Worm (Caenorhabditis elegans): ENCODE data around the gene cng-3.
A peak's percentile ranks its signal among the peaks of the same experiment; 100 is the strongest.

The cng-3 gene

ce11 chrIV:9508612-9509011, 27.8 kb upstream of the cng-3 start, which contains the start of gene ethe-1:
TSS of gene ethe-1 (minus strand) at chrIV:9508761.
- TF ChIP-seq T23F11.4 (GFP tag; optimal IDR thresholded peaks at IDR 0.05) (no peak), unc-55 (GFP tag; optimal IDR thresholded peaks at IDR 0.05) (no peak), dve-1 (tag; optimal IDR thresholded peaks at IDR 0.05) (no peak), dmd-4 (tag; optimal IDR thresholded peaks at IDR 0.05; ENCODE audit: borderline replicate concordance) (no peak), mec-3 (tag; optimal IDR thresholded peaks at IDR 0.05; ENCODE audit: borderline replicate concordance) (no peak), lim-6 (tag; optimal IDR thresholded peaks at IDR 0.05) (no peak), ceh-9 (tag; optimal IDR thresholded peaks at IDR 0.05) (no peak), fkh-6 (tag; optimal IDR thresholded peaks at IDR 0.05) (no peak), ceh-48 (tag; optimal IDR thresholded peaks at IDR 0.05) (no peak)

DNA sequence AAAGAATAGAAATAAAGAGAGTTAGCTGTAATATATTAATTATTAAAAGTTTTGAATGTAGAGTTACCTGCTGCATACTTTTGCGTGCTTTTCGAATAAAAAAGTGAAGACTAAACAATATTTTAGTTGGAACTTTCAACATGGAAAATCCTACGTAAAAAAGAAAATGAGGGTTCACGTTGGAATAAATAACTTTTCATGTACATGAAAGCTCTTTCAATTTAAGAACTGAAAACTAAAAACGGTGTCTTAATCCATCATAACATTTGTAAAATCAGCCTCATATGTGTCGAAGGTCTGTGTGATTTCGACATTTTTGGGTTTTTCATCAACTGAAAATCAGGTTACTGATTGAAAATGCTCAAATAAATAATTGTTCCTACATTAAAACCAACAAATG, 25.4 kb upstream of the cng-3 start, which contains the start of gene ttr-9:
Gene ttr-9, minus strand, starts transcription at position 101 of the 400 bp plus-strand sequence.
- no peak for TF ChIP-seq odd-2 (tag; optimal IDR thresholded peaks at IDR 0.05)
- TF ChIP-seq F13H6.1 (tag; optimal IDR thresholded peaks at IDR 0.05) = no peak
- no peak for TF ChIP-seq sdc-2 (tag; optimal IDR thresholded peaks at IDR 0.05)
- no peak for TF ChIP-seq ceh-34 (tag; optimal IDR thresholded peaks at IDR 0.05)
- TF ChIP-seq madf-2 (tag; optimal IDR thresholded peaks at IDR 0.05) = no peak
- TF ChIP-seq rnt-1 (tag; optimal IDR thresholded peaks at IDR 0.05) = no peak

DNA sequence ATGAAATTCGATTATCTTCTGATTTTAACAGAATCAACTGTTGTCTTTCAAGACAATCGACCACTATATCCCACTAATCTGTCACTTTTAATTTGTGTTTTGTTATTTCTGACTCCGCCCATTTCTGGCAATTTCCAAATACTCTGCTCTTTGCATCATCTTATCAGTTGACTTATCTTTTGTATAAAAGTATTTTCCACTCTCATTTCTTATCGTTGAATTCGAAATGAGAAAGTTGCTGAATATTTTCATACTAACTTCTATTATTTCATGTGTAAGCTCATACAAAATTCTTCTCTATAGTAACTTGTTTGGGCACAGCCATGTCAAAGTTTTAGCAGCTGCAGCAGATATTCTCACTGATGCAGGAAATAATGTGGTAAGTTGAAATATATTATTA, 19.3 kb upstream of the cng-3 start, which contains the start of gene ugt-21:
Gene ugt-21, plus strand, starts transcription at position 212 of the 400 bp plus-strand sequence.
- TF ChIP-seq ama-1 (optimal IDR thresholded peaks at IDR 0.05) (no peak), elt-2 (tag; optimal IDR thresholded peaks at IDR 0.05) (peak; percentile 22)

DNA sequence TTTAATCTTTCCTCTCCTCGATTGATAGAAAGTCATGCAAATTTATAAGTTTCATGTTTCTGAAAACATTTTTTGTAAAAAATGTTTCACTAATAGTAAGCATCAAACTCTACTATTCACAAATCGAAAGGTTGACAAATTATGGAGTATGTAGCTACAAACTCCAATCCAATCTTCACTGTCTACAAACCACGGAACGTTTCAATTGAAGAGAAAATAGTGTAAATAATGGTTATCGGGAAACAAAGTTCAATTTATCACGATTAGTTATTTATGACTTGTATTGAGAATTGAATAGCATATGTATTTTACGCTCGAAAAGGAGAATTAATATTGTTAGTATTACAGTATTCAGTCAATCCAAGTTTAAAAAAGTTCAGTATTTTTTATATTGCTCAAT, 18.8 kb upstream of the cng-3 start:
- no peak for TF ChIP-seq ama-1 (optimal IDR thresholded peaks at IDR 0.05)
- TF ChIP-seq lin-11 (tag; optimal IDR thresholded peaks at IDR 0.05) = no peak
- TF ChIP-seq ahr-1 (tag; optimal IDR thresholded peaks at IDR 0.05) = no peak
- no peak for TF ChIP-seq eyg-1 (tag; optimal IDR thresholded peaks at IDR 0.05)

DNA sequence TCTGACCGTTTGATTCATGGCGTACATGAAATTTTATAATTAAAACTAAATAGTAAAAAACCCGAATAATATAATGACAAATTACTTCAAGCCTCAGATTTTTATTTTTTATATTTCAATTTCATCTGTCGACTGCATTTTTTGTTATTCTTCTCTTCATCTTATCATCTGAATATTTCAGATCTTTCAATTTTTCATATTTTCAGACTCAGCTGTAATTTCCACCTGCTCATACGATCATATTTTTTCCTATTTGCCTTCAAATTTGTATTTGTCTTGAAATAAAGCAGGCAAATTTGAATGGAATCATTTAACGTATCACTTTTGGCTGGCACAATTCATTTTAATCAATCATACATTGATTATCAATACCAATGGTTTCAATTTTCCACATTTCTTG, 17.3 kb upstream of the cng-3 start, which contains the start of gene sru-4:
Gene sru-4, plus strand, starts transcription at position 301 of the 400 bp plus-strand sequence.
- TF ChIP-seq elt-4 (tag; optimal IDR thresholded peaks at IDR 0.05) (no peak), ref-2 (tag; optimal IDR thresholded peaks at IDR 0.05) (no peak), ztf-16 (tag; optimal IDR thresholded peaks at IDR 0.05) (no peak), dmd-4 (tag; optimal IDR thresholded peaks at IDR 0.05; ENCODE audit: borderline replicate concordance) (no peak), unc-86 (tag; optimal IDR thresholded peaks at IDR 0.05) (no peak), madf-2 (tag; optimal IDR thresholded peaks at IDR 0.05) (no peak), ceh-48 (tag; optimal IDR thresholded peaks at IDR 0.05) (no peak), hlh-15 (tag; optimal IDR thresholded peaks at IDR 0.05) (no peak), ama-1 (optimal IDR thresholded peaks at IDR 0.05) (no peak), unc-55 (GFP tag; optimal IDR thresholded peaks at IDR 0.05) (no peak), ceh-19 (GFP tag; optimal IDR thresholded peaks at IDR 0.05) (no peak), gmeb-2 (tag; optimal IDR thresholded peaks at IDR 0.05) (no peak), T23F11.4 (GFP tag; optimal IDR thresholded peaks at IDR 0.05) (no peak), ceh-2 (tag; optimal IDR thresholded peaks at IDR 0.05) (no peak), pqm-1 (tag; optimal IDR thresholded peaks at IDR 0.05) (no peak)

- TF ChIP-seq elt-2 (tag; optimal IDR thresholded peaks at IDR 0.05) (no peak), pha-2 (tag; optimal IDR thresholded peaks at IDR 0.05) (no peak), ama-1 (optimal IDR thresholded peaks at IDR 0.05) (no peak), syd-9 (tag; optimal IDR thresholded peaks at IDR 0.05) (no peak), ceh-9 (tag; optimal IDR thresholded peaks at IDR 0.05) (no peak), ceh-22 (tag; optimal IDR thresholded peaks at IDR 0.05) (no peak), ceh-48 (tag; optimal IDR thresholded peaks at IDR 0.05) (no peak), ceh-6 (GFP tag; optimal IDR thresholded peaks at IDR 0.05) (no peak), tbx-2 (tag; optimal IDR thresholded peaks at IDR 0.05) (no peak)
These were observed 15.5 kb upstream of the cng-3 start, which contains the start of gene sru-3 for ce11 chrIV:9496306-9496705. TSS of gene sru-3 (plus strand) at chrIV:9496606.

Data from whole organism, late embryonic.